Worm (Caenorhabditis elegans): Measurements from ENCODE around the gene mdt-15.
A peak's percentile ranks its signal among the peaks of the same experiment; 100 is the strongest.

The mdt-15 gene

ce11 chrIII:5876140-5876675 is 42.7 kb upstream of the mdt-15 start, which contains the start of gene aldo-2 (continued):
- TF ChIP-seq mxl-1 (tag; optimal IDR thresholded peaks at IDR 0.05) (no peak), ceh-27 (GFP tag; optimal IDR thresholded peaks at IDR 0.05) (peak; percentile 42), nhr-80 (tag; optimal IDR thresholded peaks at IDR 0.05) (peak; percentile 36), dpl-1 (GFP tag; optimal IDR thresholded peaks at IDR 0.05) (peak; percentile 86), madf-6 (GFP tag; IDR thresholded peaks at IDR 0.05) (peak; percentile 99), B0261.1 (tag; optimal IDR thresholded peaks at IDR 0.05) (no peak), rec-8 (tag; optimal IDR thresholded peaks at IDR 0.05) (no peak), akir-1 (GFP tag; optimal IDR thresholded peaks at IDR 0.05) (no peak), rpc-1 (optimal IDR thresholded peaks at IDR 0.05) (no peak), rpc-1 (tag; optimal IDR thresholded peaks at IDR 0.05) (no peak), F33H1.4 (GFP tag; IDR thresholded peaks at IDR 0.05) (peak; percentile 84), hrde-1 (tag; optimal IDR thresholded peaks at IDR 0.05; ENCODE audit: borderline replicate concordance) (no peak), hlh-12 (tag; optimal IDR thresholded peaks at IDR 0.05) (no peak), let-607 (tag; optimal IDR thresholded peaks at IDR 0.05) (no peak), mel-28 (tag; optimal IDR thresholded peaks at IDR 0.05; ENCODE audit: borderline replicate concordance) (no peak), sdz-38 (tag; optimal IDR thresholded peaks at IDR 0.05) (no peak), tbp1 (GFP tag; optimal IDR thresholded peaks at IDR 0.05) (peak; percentile 55), aptf-3 (GFP tag; IDR thresholded peaks at IDR 0.05) (0 out of 2 replicates have a peak, but pooled peaks have one; percentile 72), attf-5 (GFP tag; optimal IDR thresholded peaks at IDR 0.05) (no peak), T07F8.4 (tag; optimal IDR thresholded peaks at IDR 0.05) (no peak), lsy-27 (tag; optimal IDR thresholded peaks at IDR 0.05; ENCODE audit: borderline replicate concordance, insufficient read depth) (no peak), lsl-1 (GFP tag; optimal IDR thresholded peaks at IDR 0.05) (peak; percentile 82), snpc-4 (GFP tag; optimal IDR thresholded peaks at IDR 0.05) (no peak), snpc-4 (tag; optimal IDR thresholded peaks at IDR 0.05) (peak in 2 of 4 experiments; percentile 39 to 42), ztf-28 (GFP tag; IDR thresholded peaks at IDR 0.05) (peak; percentile 50; the same call in 1 of the 2 replicates), pbrm-1 (GFP tag; IDR thresholded peaks at IDR 0.05) (peak; percentile 56; the same call in 1 of the 2 replicates), K12H6.12 (tag; optimal IDR thresholded peaks at IDR 0.05) (no peak), ztf-25 (GFP tag; IDR thresholded peaks at IDR 0.05) (0 out of 2 replicates have a peak, but pooled peaks have one; percentile 54), ekl-4 (GFP tag; IDR thresholded peaks at IDR 0.05) (peak; percentile 87), D2030.7 (GFP tag; IDR thresholded peaks at IDR 0.05) (peak; percentile 93)

ce11 chrIII:5875705-5876104 is 42.2 kb upstream of the mdt-15 start:
- no peak for TF ChIP-seq ceh-79 (tag; optimal IDR thresholded peaks at IDR 0.05)
- TF ChIP-seq chd-7 (tag; optimal IDR thresholded peaks at IDR 0.05) = no peak
- TF ChIP-seq nfya-2 (GFP tag; IDR thresholded peaks at IDR 0.05) = no peak

- TF ChIP-seq aptf-3 (GFP tag; IDR thresholded peaks at IDR 0.05) (no peak), ztf-28 (GFP tag; IDR thresholded peaks at IDR 0.05) (0 out of 2 replicates have a peak, but pooled peaks have one; percentile 41), dox-1 (GFP tag; IDR thresholded peaks at IDR 0.05) (peak; percentile 21; the same call in 1 of the 2 replicates), athp-1 (tag; optimal IDR thresholded peaks at IDR 0.05) (no peak), zfh-2 (GFP tag; conservative IDR thresholded peaks at IDR 0.05) (peak; percentile 61; the same call in 1 of the 2 replicates), snpc-3.4 (tag; optimal IDR thresholded peaks at IDR 0.05) (no peak), lin-35 (GFP tag; optimal IDR thresholded peaks at IDR 0.05) (no peak), F33H1.4 (GFP tag; IDR thresholded peaks at IDR 0.05) (no peak), ama-1 (optimal IDR thresholded peaks at IDR 0.05) (no peak), ama-1 (GFP tag; optimal IDR thresholded peaks at IDR 0.05) (no peak), ztf-6 (GFP tag; IDR thresholded peaks at IDR 0.05) (no peak), Y53G8AR.9 (GFP tag; conservative IDR thresholded peaks at IDR 0.05) (0 out of 2 replicates have a peak, but pooled peaks have one; percentile 24), nhr-80 (tag; optimal IDR thresholded peaks at IDR 0.05) (no peak), ztf-26 (tag; optimal IDR thresholded peaks at IDR 0.05) (peak; percentile 4), hsf-1 (GFP tag; IDR thresholded peaks at IDR 0.05) (0 out of 2 replicates have a peak, but pooled peaks have one; percentile 38), ceh-91 (GFP tag; IDR thresholded peaks at IDR 0.05) (no peak), sdz-38 (tag; optimal IDR thresholded peaks at IDR 0.05) (no peak), egl-18 (GFP tag; IDR thresholded peaks at IDR 0.05) (no peak)
Measured at ce11 chrIII:5875418-5875702, 41.8 kb upstream of the mdt-15 start.

Data from whole organism, young adult.